Fruit fly (Drosophila melanogaster): ENCODE measurements around the gene CG42752.
A peak's percentile ranks its signal among the peaks of the same experiment; 100 is the strongest.

The CG42752 gene

DNA sequence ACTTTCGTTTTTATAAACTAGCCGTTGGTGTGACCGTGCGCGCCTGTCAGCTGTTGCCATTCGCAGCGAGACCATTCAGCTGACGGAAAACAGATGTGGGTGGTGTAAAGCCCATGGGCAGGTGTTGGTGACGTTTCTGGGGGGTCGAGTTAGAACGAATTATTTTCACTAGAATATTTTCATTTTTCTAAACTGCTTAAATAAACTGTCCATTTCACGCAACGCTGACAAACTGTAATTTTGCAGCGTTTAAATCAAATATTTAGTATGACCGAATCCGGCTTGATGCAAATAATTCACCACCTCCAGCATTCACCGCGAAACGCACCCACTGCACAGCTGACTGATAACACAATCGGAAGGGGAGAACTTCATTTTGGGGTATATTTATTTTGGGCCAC, 44.5 kb downstream of the CG42752 start, which contains the start of the genes CG10383 and CG10338 (continued):
- TF ChIP-seq gsb-n (tag; optimal IDR thresholded peaks at IDR 0.05) (peak; percentile 55), Oaz (GFP tag; IDR thresholded peaks at IDR 0.05) (peak; percentile 68), CG12104 (GFP tag; optimal IDR thresholded peaks at IDR 0.05) (peak; percentile 71), CG13775 (GFP tag; optimal IDR thresholded peaks at IDR 0.05) (peak; percentile 81), CG5245 (GFP tag; optimal IDR thresholded peaks at IDR 0.05) (peak; percentile 71), CG13287 (GFP tag; IDR thresholded peaks at IDR 0.05; ENCODE audit: partially characterized antibody) (peak; percentile 25; the same call in 1 of the 2 replicates), Pdp1 (GFP tag; optimal IDR thresholded peaks at IDR 0.05) (peak; percentile 86 to 89), CG1602 (GFP tag; optimal IDR thresholded peaks at IDR 0.05) (peak; percentile 84), vfl (GFP tag; optimal IDR thresholded peaks at IDR 0.05) (peak; percentile 80), fd64A (GFP tag; optimal IDR thresholded peaks at IDR 0.05) (peak; percentile 22), CG10462 (GFP tag; optimal IDR thresholded peaks at IDR 0.05) (peak; percentile 53), trem (tag; optimal IDR thresholded peaks at IDR 0.05) (peak; percentile 84), Nf-YB (GFP tag; optimal IDR thresholded peaks at IDR 0.05) (peak; percentile 56), dysf (GFP tag; IDR thresholded peaks at IDR 0.05) (peak; percentile 89), slou (GFP tag; optimal IDR thresholded peaks at IDR 0.05) (peak; percentile 84), CG6689 (GFP tag; IDR thresholded peaks at IDR 0.05) (peak; percentile 84), HLH3B (GFP tag; IDR thresholded peaks at IDR 0.05) (peak; percentile 90), CG15073 (GFP tag; optimal IDR thresholded peaks at IDR 0.05) (no peak), insv (GFP tag; optimal IDR thresholded peaks at IDR 0.05) (peak in 1 of 2 experiments; percentile 43), otp (GFP tag; IDR thresholded peaks at IDR 0.05) (peak; percentile 88), Ptx1 (GFP tag; IDR thresholded peaks at IDR 0.05) (peak; percentile 90), pzg (GFP tag; optimal IDR thresholded peaks at IDR 0.05) (peak; percentile 90), Eip74EF (GFP tag; optimal IDR thresholded peaks at IDR 0.05) (peak in 1 of 2 experiments; percentile 63), gfzf (GFP tag; optimal IDR thresholded peaks at IDR 0.05) (peak; percentile 77), ttk (GFP tag; IDR thresholded peaks at IDR 0.05) (peak; percentile 91), seq (GFP tag; IDR thresholded peaks at IDR 0.05) (peak; percentile 84), jing (GFP tag; optimal IDR thresholded peaks at IDR 0.05) (peak; percentile 75), Six4 (GFP tag; optimal IDR thresholded peaks at IDR 0.05) (peak; percentile 75), bbx (GFP tag; IDR thresholded peaks at IDR 0.05; ENCODE audit: partially characterized antibody) (no peak), sna (GFP tag; IDR thresholded peaks at IDR 0.05; ENCODE audit: partially characterized antibody) (no peak), inv (GFP tag; IDR thresholded peaks at IDR 0.05; ENCODE audit: partially characterized antibody) (no peak), CG11456 (GFP tag; IDR thresholded peaks at IDR 0.05) (peak; percentile 93), CG7271 (tag; optimal IDR thresholded peaks at IDR 0.05) (peak; percentile 53), CG12942 (GFP tag; optimal IDR thresholded peaks at IDR 0.05) (peak; percentile 79), HmgD (GFP tag; optimal IDR thresholded peaks at IDR 0.05) (peak; percentile 86), CG4730 (GFP tag; IDR thresholded peaks at IDR 0.05) (peak; percentile 86), sc (optimal IDR thresholded peaks at IDR 0.05) (no peak), sc (GFP tag; optimal IDR thresholded peaks at IDR 0.05) (peak; percentile 33), gt (GFP tag; IDR thresholded peaks at IDR 0.05) (peak; percentile 68), CG2199 (GFP tag; IDR thresholded peaks at IDR 0.05) (peak; percentile 80; the same call in 2 of the 3 replicates), phol (tag; optimal IDR thresholded peaks at IDR 0.05) (peak; percentile 83), CG18262 (tag; optimal IDR thresholded peaks at IDR 0.05) (peak; percentile 73), grau (tag; optimal IDR thresholded peaks at IDR 0.05) (peak; percentile 78), Atf3 (GFP tag; optimal IDR thresholded peaks at IDR 0.05) (peak; percentile 89), CG2875 (GFP tag; optimal IDR thresholded peaks at IDR 0.05) (peak; percentile 54), hb (GFP tag; IDR thresholded peaks at IDR 0.05; ENCODE audit: partially characterized antibody) (no peak), CG13624 (GFP tag; optimal IDR thresholded peaks at IDR 0.05) (peak; percentile 92), Ssrp (tag; optimal IDR thresholded peaks at IDR 0.05) (peak; percentile 72), Hr39 (optimal IDR thresholded peaks at IDR 0.05) (no peak), ems (GFP tag; optimal IDR thresholded peaks at IDR 0.05) (peak; percentile 80), pfk (GFP tag; optimal IDR thresholded peaks at IDR 0.05) (no peak)

Data from whole organism, embryonic.